Fruit fly (Drosophila melanogaster) whole organism, prepupa: ENCODE results near the gene CG10098.

Source experiments
- CG11902 ChIP-seq: fragments of 200-800 bp; sonication (Bioruptor generic); optimal IDR thresholded peaks from 3 replicates; lab custom pipeline; 2016; ENCODE audit warnings: missing biosample characterization, missing genetic modification characterization
- Eip93F ChIP-seq: fragments of 200-800 bp; sonication (Bioruptor generic); optimal IDR thresholded peaks from 2 replicates; lab custom pipeline; 2016; ENCODE audit warnings: missing biosample characterization, mild to moderate bottlenecking, missing genetic modification characterization
- Lpt ChIP-seq: fragments of 200-800 bp; sonication (Bioruptor generic); optimal IDR thresholded peaks from 3 replicates; lab custom pipeline; 2016; ENCODE audit warnings: missing biosample characterization, missing genetic modification characterization
- Met ChIP-seq: fragments of 200-800 bp; sonication (Bioruptor generic); optimal IDR thresholded peaks from 3 replicates; lab custom pipeline; 2016; ENCODE audit warnings: missing biosample characterization, missing genetic modification characterization

- peak; percentile 55 for TF ChIP-seq Lpt (GFP tag; lab: Kevin White, UChicago)
- TF ChIP-seq Met (GFP tag; lab: Kevin White, UChicago) = peak; percentile 87
- TF ChIP-seq CG11902 (GFP tag; lab: Kevin White, UChicago) = peak; percentile 85
- TF ChIP-seq Eip93F (GFP tag; lab: Kevin White, UChicago) = peak; percentile 69
These were observed at the start of gene CG10098, which contains the start of gene Alh for dm6 chr3R:7124109-7124639.
